Worm (Caenorhabditis elegans): Measurements from ENCODE around the gene epc-1.

The epc-1 gene

ce11 chrIII:12616990-12617393 is 8.6 kb upstream of the epc-1 start:
- TF ChIP-seq nhr-48 (tag; optimal IDR thresholded peaks at IDR 0.05): peak; percentile 69
- no peak for TF ChIP-seq zfp-2 (tag; optimal IDR thresholded peaks at IDR 0.05)
- peak; percentile 71 for TF ChIP-seq mxl-3 (GFP tag; optimal IDR thresholded peaks at IDR 0.05)
- TF ChIP-seq lim-7 (GFP tag; IDR thresholded peaks at IDR 0.05): no peak
- no peak for TF ChIP-seq F44E2.7 (GFP tag; IDR thresholded peaks at IDR 0.05)
- peak; percentile 88 for TF ChIP-seq nhr-77 (tag; optimal IDR thresholded peaks at IDR 0.05)
- peak; percentile 79 for TF ChIP-seq ama-1 (optimal IDR thresholded peaks at IDR 0.05)
- no peak for TF ChIP-seq nhr-237 (tag; optimal IDR thresholded peaks at IDR 0.05)
- peak in 1 of 2 experiments; percentile 94 for TF ChIP-seq unc-62 (GFP tag; optimal IDR thresholded peaks at IDR 0.05 in 1 of 2)
- no peak for TF ChIP-seq unc-62 (tag; optimal IDR thresholded peaks at IDR 0.05)
- TF ChIP-seq nhr-28 (tag; optimal IDR thresholded peaks at IDR 0.05): peak; percentile 92
- no peak for TF ChIP-seq dmd-8 (GFP tag; IDR thresholded peaks at IDR 0.05)
- peak; percentile 76 for TF ChIP-seq dmd-6 (GFP tag; IDR thresholded peaks at IDR 0.05)
- TF ChIP-seq D1046.2 (GFP tag; IDR thresholded peaks at IDR 0.05): no peak
- TF ChIP-seq mxl-2 (GFP tag; conservative IDR thresholded peaks at IDR 0.05): no peak
- TF ChIP-seq daf-16 (GFP tag; optimal IDR thresholded peaks at IDR 0.05): peak in 1 of 2 experiments; percentile 24
- TF ChIP-seq daf-16 (tag; optimal IDR thresholded peaks at IDR 0.05): peak; percentile 97
- TF ChIP-seq zfp-3 (GFP tag; conservative IDR thresholded peaks at IDR 0.05): 0 out of 2 replicates have a peak, but pooled peaks have one; percentile 27
- TF ChIP-seq gei-8 (GFP tag; optimal IDR thresholded peaks at IDR 0.05): no peak
- TF ChIP-seq snpc-4 (tag; optimal IDR thresholded peaks at IDR 0.05): no peak
- TF ChIP-seq mes-2 (tag; optimal IDR thresholded peaks at IDR 0.05; ENCODE audit: poor library complexity, severe bottlenecking): peak; percentile 57
- TF ChIP-seq lin-29 (GFP tag; IDR thresholded peaks at IDR 0.05): no peak
- TF ChIP-seq T26A8.4 (GFP tag; IDR thresholded peaks at IDR 0.05): 0 out of 2 replicates have a peak, but pooled peaks have one; percentile 14
- peak; percentile 20 for TF ChIP-seq spr-1 (tag; optimal IDR thresholded peaks at IDR 0.05)
- TF ChIP-seq aha-1 (tag): peak; percentile 94
- TF ChIP-seq pqm-1 (tag; optimal IDR thresholded peaks at IDR 0.05): peak; percentile 65
- TF ChIP-seq lin-13 (GFP tag; optimal IDR thresholded peaks at IDR 0.05): peak; percentile 70
- no peak for TF ChIP-seq attf-4 (tag; optimal IDR thresholded peaks at IDR 0.05)
- TF ChIP-seq tag-97 (GFP tag; IDR thresholded peaks at IDR 0.05): no peak
- peak in 1 of 2 experiments; percentile 63 for TF ChIP-seq lsy-2 (tag; optimal IDR thresholded peaks at IDR 0.05)
- TF ChIP-seq lin-38 (GFP tag; IDR thresholded peaks at IDR 0.05): peak; percentile 27
- peak; percentile 3 for TF ChIP-seq spr-3 (GFP tag; optimal IDR thresholded peaks at IDR 0.05)
- peak in 1 of 2 experiments; percentile 38 for TF ChIP-seq hif-1 (tag; optimal IDR thresholded peaks at IDR 0.05)
- peak in 1 of 2 experiments; percentile 86 for TF ChIP-seq mdl-1 (tag; optimal IDR thresholded peaks at IDR 0.05)
- no peak for TF ChIP-seq ctbp-1 (GFP tag; IDR thresholded peaks at IDR 0.05)
- TF ChIP-seq T20F7.1 (GFP tag; optimal IDR thresholded peaks at IDR 0.05): peak; percentile 46
- peak; percentile 84 for TF ChIP-seq mep-1 (tag; optimal IDR thresholded peaks at IDR 0.05)
- peak; percentile 5 for TF ChIP-seq rbr-2 (tag; optimal IDR thresholded peaks at IDR 0.05)
- no peak; the same call in 1 of the 2 replicates for TF ChIP-seq mdt-29 (GFP tag; IDR thresholded peaks at IDR 0.05)
- peak; percentile 97 for TF ChIP-seq dve-1 (tag; optimal IDR thresholded peaks at IDR 0.05; ENCODE audit: insufficient read depth)
- TF ChIP-seq tra-1 (GFP tag; IDR thresholded peaks at IDR 0.05): peak; percentile 54; the same call in 1 of the 2 replicates
- no peak for TF ChIP-seq F10B5.3 (tag; optimal IDR thresholded peaks at IDR 0.05)
- TF ChIP-seq ceh-20 (GFP tag; IDR thresholded peaks at IDR 0.05): no peak
- TF ChIP-seq duxl-1 (tag; optimal IDR thresholded peaks at IDR 0.05; ENCODE audit: poor library complexity): peak; percentile 6
- TF ChIP-seq nhr-11 (tag; optimal IDR thresholded peaks at IDR 0.05): peak; percentile 58
- 0 out of 2 replicates have a peak, but pooled peaks have one; percentile 10 for TF ChIP-seq set-16 (GFP tag; IDR thresholded peaks at IDR 0.05)
- peak; percentile 95 for TF ChIP-seq hlh-30 (tag; optimal IDR thresholded peaks at IDR 0.05; ENCODE audit: insufficient read depth)
- TF ChIP-seq hmg-1.1 (GFP tag; IDR thresholded peaks at IDR 0.05): peak; percentile 57
- TF ChIP-seq nhr-102 (tag; optimal IDR thresholded peaks at IDR 0.05): peak; percentile 28
- no peak for TF ChIP-seq nhr-10 (tag; optimal IDR thresholded peaks at IDR 0.05)
- TF ChIP-seq pha-4 (GFP tag; IDR thresholded peaks at IDR 0.05): 0 out of 2 replicates have a peak, but pooled peaks have one; percentile 26
- TF ChIP-seq pha-4 (tag; optimal IDR thresholded peaks at IDR 0.05): no peak

Data from whole organism, L4 larva.